Worm (Caenorhabditis elegans): ENCODE measurements around the gene E02H1.1.

Gene E02H1.1

ce11 chrII:9619402-9619862 lies 28.5 kb upstream of the E02H1.1 start:
- TF ChIP-seq nhr-12 (tag; optimal IDR thresholded peaks at IDR 0.05) (no peak), egl-5 (tag; optimal IDR thresholded peaks at IDR 0.05) (no peak), nhr-11 (tag; optimal IDR thresholded peaks at IDR 0.05) (no peak), ama-1 (optimal IDR thresholded peaks at IDR 0.05) (peak; percentile 92), ceh-9 (tag; optimal IDR thresholded peaks at IDR 0.05) (no peak), elt-3 (tag; optimal IDR thresholded peaks at IDR 0.05) (peak in 2 of 3 experiments; percentile 34 to 92), ztf-4 (tag; optimal IDR thresholded peaks at IDR 0.05) (no peak), lsy-12 (tag; optimal IDR thresholded peaks at IDR 0.05) (peak; percentile 4), nhr-25 (tag; optimal IDR thresholded peaks at IDR 0.05) (peak; percentile 76), pha-4 (tag; optimal IDR thresholded peaks at IDR 0.05) (peak; percentile 47), unc-39 (tag; optimal IDR thresholded peaks at IDR 0.05) (no peak), nhr-43 (tag; optimal IDR thresholded peaks at IDR 0.05; ENCODE audit: poor library complexity, severe bottlenecking) (no peak), elt-2 (tag; optimal IDR thresholded peaks at IDR 0.05) (peak; percentile 75), hmg-11 (tag; optimal IDR thresholded peaks at IDR 0.05) (no peak), tbx-2 (tag; optimal IDR thresholded peaks at IDR 0.05) (no peak), skn-1 (tag; optimal IDR thresholded peaks at IDR 0.05) (no peak), nfya-1 (tag; optimal IDR thresholded peaks at IDR 0.05; ENCODE audit: insufficient read depth) (peak; percentile 40), fkh-2 (tag; optimal IDR thresholded peaks at IDR 0.05) (no peak), daf-12 (tag; optimal IDR thresholded peaks at IDR 0.05) (no peak), ztf-11 (tag; optimal IDR thresholded peaks at IDR 0.05) (no peak), ZK546.5 (tag; optimal IDR thresholded peaks at IDR 0.05) (no peak), mml-1 (tag; optimal IDR thresholded peaks at IDR 0.05) (no peak), ceh-82 (tag; optimal IDR thresholded peaks at IDR 0.05) (peak; percentile 40), nhr-28 (tag; optimal IDR thresholded peaks at IDR 0.05) (no peak), ceh-28 (tag; optimal IDR thresholded peaks at IDR 0.05) (peak; percentile 74), mdl-1 (tag; optimal IDR thresholded peaks at IDR 0.05) (peak; percentile 18), fos-1 (tag; optimal IDR thresholded peaks at IDR 0.05) (no peak), pqm-1 (tag; optimal IDR thresholded peaks at IDR 0.05) (peak; percentile 44), egl-27 (tag; optimal IDR thresholded peaks at IDR 0.05) (no peak), eor-1 (tag; optimal IDR thresholded peaks at IDR 0.05) (no peak), nhr-67 (tag; optimal IDR thresholded peaks at IDR 0.05) (no peak), lin-15B (tag; optimal IDR thresholded peaks at IDR 0.05) (no peak), aly-2 (tag; optimal IDR thresholded peaks at IDR 0.05) (no peak), zag-1 (tag; optimal IDR thresholded peaks at IDR 0.05) (no peak), nhr-77 (tag; optimal IDR thresholded peaks at IDR 0.05) (peak; percentile 20), lin-39 (tag; optimal IDR thresholded peaks at IDR 0.05) (peak; percentile 48), snpc-4 (tag; optimal IDR thresholded peaks at IDR 0.05) (no peak), nhr-76 (tag; optimal IDR thresholded peaks at IDR 0.05) (no peak), ceh-16 (tag; optimal IDR thresholded peaks at IDR 0.05) (no peak), R02D3.7 (tag; optimal IDR thresholded peaks at IDR 0.05) (peak; percentile 9), nhr-23 (tag; optimal IDR thresholded peaks at IDR 0.05) (peak; percentile 70), unc-62 (GFP tag; optimal IDR thresholded peaks at IDR 0.05) (no peak), nhr-237 (tag; optimal IDR thresholded peaks at IDR 0.05) (no peak), sea-2 (GFP tag; optimal IDR thresholded peaks at IDR 0.05) (no peak), jun-1 (tag; optimal IDR thresholded peaks at IDR 0.05) (peak; percentile 57), elt-1 (tag; optimal IDR thresholded peaks at IDR 0.05) (peak; percentile 89), fkh-10 (GFP tag; optimal IDR thresholded peaks at IDR 0.05) (no peak)

- no peak for TF ChIP-seq ceh-9 (tag; optimal IDR thresholded peaks at IDR 0.05)
- no peak for TF ChIP-seq zag-1 (tag; optimal IDR thresholded peaks at IDR 0.05)
- no peak for TF ChIP-seq nhr-76 (tag; optimal IDR thresholded peaks at IDR 0.05)
- TF ChIP-seq pha-4 (tag; optimal IDR thresholded peaks at IDR 0.05), result peak; percentile 52
- TF ChIP-seq ceh-82 (tag; optimal IDR thresholded peaks at IDR 0.05), result no peak
- TF ChIP-seq nhr-43 (tag; optimal IDR thresholded peaks at IDR 0.05; ENCODE audit: poor library complexity, severe bottlenecking), result peak; percentile 38
- TF ChIP-seq sea-2 (GFP tag; optimal IDR thresholded peaks at IDR 0.05), result no peak
- TF ChIP-seq elt-3 (tag; optimal IDR thresholded peaks at IDR 0.05), result no peak
- TF ChIP-seq ama-1 (optimal IDR thresholded peaks at IDR 0.05), result peak; percentile 42
These were observed 27.8 kb upstream of the E02H1.1 start for ce11 chrII:9618759-9619158.
